Worm (Caenorhabditis elegans) whole organism, early embryonic: ENCODE measurements around the gene dmsr-13.

Experiments used
- ama-1 ChIP-seq: fragments of 150-350 bp; optimal IDR thresholded peaks from 2 replicates; lab custom pipeline; 2014
- hmg-4 ChIP-seq: fragments of 200-800 bp; sonication (Bioruptor generic); optimal IDR thresholded peaks from 2 replicates; lab custom pipeline; 2018; ENCODE audit warnings: mild to moderate bottlenecking, missing genetic modification characterization, missing compliant biosample characterization
- sea-1 ChIP-seq: fragments of 200-800 bp; sonication (Bioruptor generic); conservative IDR thresholded peaks from 2 replicates; pipeline ENCODE4 v1.3.6; 2022; ENCODE audit warnings: missing genetic modification characterization, missing compliant biosample characterization
- tbx-37 ChIP-seq: fragments of 200-800 bp; sonication (Bioruptor generic); conservative IDR thresholded peaks from 2 replicates; pipeline ENCODE4 v1.3.6; 2022; ENCODE audit warnings: missing genetic modification reagents, missing genetic modification characterization, missing compliant biosample characterization

ce11 chrV:6808962-6809361 is 10.8 kb downstream of the dmsr-13 start, which contains the start of gene dmsr-16:
- TF ChIP-seq sea-1 (GFP tag; lab: Robert Waterston, UW) = no peak
- TF ChIP-seq ama-1 (lab: Kevin White, UChicago) = no peak
- TF ChIP-seq hmg-4 (GFP tag; lab: Kevin White, UChicago) = no peak
- no peak for TF ChIP-seq tbx-37
